Worm (Caenorhabditis elegans): Measurements from ENCODE around the gene athp-1.

DNA sequence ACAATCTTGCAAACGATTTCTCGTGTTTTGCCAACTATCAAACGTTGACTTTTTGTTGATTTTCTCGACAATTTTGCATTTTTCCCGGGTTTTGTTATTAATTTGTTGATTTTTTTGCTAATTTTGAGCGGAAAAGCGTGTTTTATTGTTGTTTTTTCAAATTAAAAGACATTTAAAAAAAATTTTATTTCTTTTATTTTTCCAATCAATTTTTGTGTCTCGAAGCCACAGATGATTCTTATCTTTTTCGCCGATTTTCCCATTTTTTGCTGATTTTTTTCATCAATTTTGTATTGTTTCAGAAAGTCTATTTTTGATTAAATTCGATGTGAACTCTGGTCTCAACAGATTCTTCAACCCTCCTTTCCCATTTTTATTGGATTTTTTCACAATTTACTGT lies 54.4 kb downstream of the athp-1 start, which contains the start of gene rle-1:
- TF ChIP-seq ztf-4 (tag; optimal IDR thresholded peaks at IDR 0.05) (no peak), nhr-237 (tag; optimal IDR thresholded peaks at IDR 0.05) (no peak), ztf-11 (tag; optimal IDR thresholded peaks at IDR 0.05) (no peak)
